Fruit fly (Drosophila melanogaster) whole organism, embryonic: ENCODE data around the gene Reg-2.
A peak's percentile ranks its signal among the peaks of the same experiment; 100 is the strongest.

Experiments
- Awh ChIP-seq: fragments of 200-800 bp; sonication (Bioruptor generic); IDR thresholded peaks from 2 replicates; pipeline ENCODE4, ENCODE4 v1.3.6; 2022; ENCODE audit warnings: missing biosample characterization, missing genetic modification characterization
- CG11398 ChIP-seq: fragments of 200-800 bp; sonication (Bioruptor generic); optimal IDR thresholded peaks from 2 replicates; lab custom pipeline; 2016; ENCODE audit warnings: missing biosample characterization, missing genetic modification characterization
- CG11696 ChIP-seq: fragments of 200-800 bp; sonication (Bioruptor generic); IDR thresholded peaks from 2 replicates; pipeline ENCODE4 v1.3.6; 2022; ENCODE audit warnings: missing biosample characterization, missing genetic modification characterization
- CG1233 ChIP-seq: fragments of 200-800 bp; sonication (Bioruptor generic); optimal IDR thresholded peaks from 4 replicates; lab custom pipeline; 2018; ENCODE audit warnings: missing biosample characterization, mild to moderate bottlenecking, missing genetic modification characterization
- CG13424 ChIP-seq: fragments of 200-800 bp; sonication (Bioruptor generic); optimal IDR thresholded peaks from 2 replicates; lab custom pipeline; 2019; ENCODE audit warnings: missing biosample characterization, mild to moderate bottlenecking, missing genetic modification characterization, moderate library complexity
- CG14050 ChIP-seq: fragments of 200-800 bp; sonication (Bioruptor generic); IDR thresholded peaks from 3 replicates; pipeline ENCODE4 v1.3.6; 2022; ENCODE audit warnings: missing biosample characterization, missing genetic modification characterization
- CG14667 ChIP-seq: fragments of 200-800 bp; sonication (Bioruptor generic); IDR thresholded peaks from 2 replicates; pipeline ENCODE4 v1.3.6; 2022; ENCODE audit warnings: missing biosample characterization, missing genetic modification characterization
- CG15073 ChIP-seq: fragments of 200-800 bp; sonication (Bioruptor generic); optimal IDR thresholded peaks from 2 replicates; lab custom pipeline; 2016; ENCODE audit warnings: missing biosample characterization, missing genetic modification characterization
- CG15696 ChIP-seq: fragments of 200-800 bp; sonication (Bioruptor generic); optimal IDR thresholded peaks from 2 replicates; lab custom pipeline; 2019; ENCODE audit warnings: missing biosample characterization, mild to moderate bottlenecking, missing genetic modification characterization, moderate library complexity
- CG16863 ChIP-seq: fragments of 200-800 bp; sonication (Bioruptor generic); optimal IDR thresholded peaks from 3 replicates; lab custom pipeline; 2016; ENCODE audit warnings: missing biosample characterization, missing genetic modification characterization
- CG17186 ChIP-seq: fragments of 200-800 bp; sonication (Bioruptor generic); optimal IDR thresholded peaks from 3 replicates; lab custom pipeline; 2017; ENCODE audit warnings: missing biosample characterization, missing genetic modification reagents, missing genetic modification characterization
- CG17328 ChIP-seq: fragments of 200-800 bp; sonication (Bioruptor generic); IDR thresholded peaks from 2 replicates; pipeline ENCODE4 v1.3.6; 2022; ENCODE audit warnings: missing biosample characterization, missing genetic modification characterization
- CG17361 ChIP-seq: fragments of 200-800 bp; sonication (Bioruptor generic); IDR thresholded peaks from 3 replicates; pipeline ENCODE4 v1.3.6; 2022; ENCODE audit warnings: missing biosample characterization, missing genetic modification characterization
- CG18764 ChIP-seq: fragments of 200-800 bp; sonication (Bioruptor generic); optimal IDR thresholded peaks from 3 replicates; lab custom pipeline; 2016; ENCODE audit warnings: missing biosample characterization, missing genetic modification characterization
- CG2712 ChIP-seq: fragments of 200-800 bp; optimal IDR thresholded peaks from 3 replicates; lab custom pipeline; 2019; ENCODE audit warnings: missing biosample characterization, mild to moderate bottlenecking, missing genetic modification characterization, moderate library complexity
- CG2889 ChIP-seq: fragments of 200-800 bp; sonication (Bioruptor generic); IDR thresholded peaks from 3 replicates; pipeline ENCODE4 v1.3.6; 2022; ENCODE audit warnings: missing biosample characterization, missing genetic modification characterization
- CG3838 ChIP-seq: fragments of 200-800 bp; sonication (Bioruptor generic); optimal IDR thresholded peaks from 3 replicates; lab custom pipeline; 2016; ENCODE audit warnings: missing biosample characterization, missing genetic modification characterization
- CG42726 ChIP-seq: fragments of 200-800 bp; sonication (Bioruptor generic); IDR thresholded peaks from 2 replicates; pipeline ENCODE4 v1.3.6; 2022; ENCODE audit warnings: missing biosample characterization, missing genetic modification characterization; ENCODE audit not compliant: partially characterized antibody
- CG4282 ChIP-seq: fragments of 200-800 bp; sonication (Bioruptor generic); optimal IDR thresholded peaks from 2 replicates; lab custom pipeline; 2016; ENCODE audit warnings: missing biosample characterization, missing genetic modification characterization
- CG4424 ChIP-seq: fragments of 200-800 bp; sonication (Bioruptor generic); optimal IDR thresholded peaks from 3 replicates; lab custom pipeline; 2016; ENCODE audit warnings: missing biosample characterization, missing genetic modification characterization
- CG4617 ChIP-seq: fragments of 200-800 bp; sonication (Bioruptor generic); optimal IDR thresholded peaks from 3 replicates; lab custom pipeline; 2016; ENCODE audit warnings: missing biosample characterization, missing genetic modification characterization, borderline replicate concordance
- CG6813 ChIP-seq: fragments of 200-800 bp; sonication (Bioruptor generic); optimal IDR thresholded peaks from 2 replicates; lab custom pipeline; 2017; ENCODE audit warnings: missing biosample characterization, missing genetic modification characterization, mild to moderate bottlenecking, moderate library complexity, missing genetic modification reagents
- CG7839 ChIP-seq: fragments of 200-800 bp; sonication (Bioruptor generic); optimal IDR thresholded peaks from 3 replicates; lab custom pipeline; 2018; ENCODE audit warnings: missing biosample characterization, mild to moderate bottlenecking, missing genetic modification characterization, moderate library complexity
- CG7963 ChIP-seq: fragments of 200-800 bp; sonication (Bioruptor generic); IDR thresholded peaks from 3 replicates; pipeline ENCODE4 v1.3.6; 2022; ENCODE audit warnings: missing biosample characterization, missing genetic modification characterization; ENCODE audit not compliant: partially characterized antibody
- CG8388 ChIP-seq: fragments of 200-800 bp; sonication (Bioruptor generic); optimal IDR thresholded peaks from 2 replicates; lab custom pipeline; 2019; ENCODE audit warnings: missing biosample characterization, mild to moderate bottlenecking, missing genetic modification characterization, moderate library complexity
- CG8924 ChIP-seq: fragments of 200-800 bp; optimal IDR thresholded peaks from 3 replicates; lab custom pipeline; 2019; ENCODE audit warnings: missing biosample characterization, mild to moderate bottlenecking, missing genetic modification characterization, moderate library complexity
- CTCF ChIP-seq: fragments of 200-800 bp; sonication (Bioruptor generic); optimal IDR thresholded peaks from 2 replicates; lab custom pipeline; 2017; ENCODE audit warnings: missing biosample characterization, mild to moderate bottlenecking, missing genetic modification characterization, moderate library complexity
- Dref ChIP-seq: fragments of 200-800 bp; sonication (Bioruptor generic); IDR thresholded peaks from 2 replicates; pipeline ENCODE4 v1.3.6; 2022; ENCODE audit warnings: missing biosample characterization, missing genetic modification characterization
- HHEX ChIP-seq: fragments of 200-800 bp; sonication (Bioruptor generic); optimal IDR thresholded peaks from 3 replicates; lab custom pipeline; 2017; ENCODE audit warnings: missing biosample characterization, mild to moderate bottlenecking, missing genetic modification characterization, missing genetic modification reagents
- HmgZ ChIP-seq: fragments of 200-800 bp; sonication (Bioruptor generic); optimal IDR thresholded peaks from 2 replicates; lab custom pipeline; 2018; ENCODE audit warnings: missing biosample characterization, mild to moderate bottlenecking, missing genetic modification characterization
- Oaz ChIP-seq: fragments of 200-800 bp; sonication (Bioruptor generic); IDR thresholded peaks from 2 replicates; pipeline ENCODE4 v1.3.6; 2022; ENCODE audit warnings: missing biosample characterization, missing genetic modification characterization
- Oli ChIP-seq: fragments of 200-800 bp; sonication (Bioruptor generic); optimal IDR thresholded peaks from 2 replicates; lab custom pipeline; 2018; ENCODE audit warnings: missing biosample characterization, mild to moderate bottlenecking, missing genetic modification characterization, moderate library complexity
- Poxn ChIP-seq: fragments of 200-800 bp; sonication (Bioruptor generic); IDR thresholded peaks from 2 replicates; pipeline ENCODE4 v1.3.6; 2022; ENCODE audit warnings: missing biosample characterization, missing genetic modification characterization
- Ptx1 ChIP-seq: fragments of 200-800 bp; sonication (Bioruptor generic); IDR thresholded peaks from 2 replicates; pipeline ENCODE4 v1.3.6; 2022; ENCODE audit warnings: missing biosample characterization, missing genetic modification characterization
- TFAM ChIP-seq: fragments of 200-800 bp; sonication (Bioruptor generic); optimal IDR thresholded peaks from 2 replicates; lab custom pipeline; 2017; ENCODE audit warnings: missing biosample characterization, missing genetic modification characterization, inconsistent platforms
- eyg ChIP-seq: fragments of 200-800 bp; sonication (Bioruptor generic); optimal IDR thresholded peaks from 3 replicates; lab custom pipeline; 2016; ENCODE audit warnings: missing biosample characterization, missing genetic modification characterization
- fd3F ChIP-seq: fragments of 200-800 bp; sonication (Bioruptor generic); optimal IDR thresholded peaks from 2 replicates; lab custom pipeline; 2018; ENCODE audit warnings: missing biosample characterization, mild to moderate bottlenecking, missing genetic modification characterization, moderate library complexity
- inv ChIP-seq: fragments of 200-800 bp; sonication (Bioruptor generic); IDR thresholded peaks from 2 replicates; pipeline ENCODE4 v1.3.6; 2022; ENCODE audit warnings: missing biosample characterization, missing genetic modification characterization; ENCODE audit not compliant: partially characterized antibody
- lmd ChIP-seq: fragments of 200-800 bp; sonication (Bioruptor generic); IDR thresholded peaks from 2 replicates; pipeline ENCODE4 v1.3.6; 2022; ENCODE audit warnings: missing biosample characterization, missing genetic modification characterization
- mld ChIP-seq: fragments of 200-800 bp; sonication (Bioruptor generic); IDR thresholded peaks from 3 replicates; pipeline ENCODE4 v1.3.6; 2022; ENCODE audit warnings: missing biosample characterization, missing genetic modification characterization; ENCODE audit not compliant: partially characterized antibody
- nau ChIP-seq: fragments of 200-800 bp; sonication (Bioruptor generic); optimal IDR thresholded peaks from 3 replicates; lab custom pipeline; 2017; ENCODE audit warnings: missing biosample characterization, mild to moderate bottlenecking, missing genetic modification characterization, missing genetic modification reagents
- pan ChIP-seq, 4 experiments: fragments of >200 bp in 3 of 4; fragments of 200-800 bp in 1 of 4; sonication (Bioruptor generic) in 1 of 4; optimal IDR thresholded peaks in 3 of 4; IDR thresholded peaks in 1 of 4; 2 replicates each; pipeline versions ENCODE4 v1.3.6 to Lab custom; 2017 to 2022; ENCODE audit warnings: missing biosample characterization in 2 of 4, missing genetic modification characterization in 2 of 4, mixed read lengths in 1 of 4
- pzg ChIP-seq: fragments of 200-800 bp; sonication (Bioruptor generic); optimal IDR thresholded peaks from 3 replicates; lab custom pipeline; 2018; ENCODE audit warnings: missing biosample characterization, mild to moderate bottlenecking, missing genetic modification characterization, moderate library complexity
- ranshi ChIP-seq: fragments of 200-800 bp; sonication (Bioruptor generic); IDR thresholded peaks from 2 replicates; pipeline ENCODE4 v1.3.6; 2022; ENCODE audit warnings: missing biosample characterization, missing genetic modification characterization
- rib ChIP-seq: fragments of 200-800 bp; sonication (Bioruptor generic); IDR thresholded peaks from 2 replicates; pipeline ENCODE4 v1.3.6; 2022; ENCODE audit warnings: missing biosample characterization, missing genetic modification characterization
- tgo ChIP-seq: fragments of 200-800 bp; sonication (Bioruptor generic); IDR thresholded peaks from 3 replicates; pipeline ENCODE4 v1.3.6; 2022; ENCODE audit warnings: missing biosample characterization, missing genetic modification characterization
- tll ChIP-seq, 2 experiments: fragments of 200-800 bp in 1 of 2; fragments of >200 bp in 1 of 2; sonication (Bioruptor generic) in 1 of 2; optimal IDR thresholded peaks; 2 replicates each; lab custom pipeline; 2017 to 2019; ENCODE audit warnings: missing biosample characterization in 2 of 2, missing genetic modification characterization in 2 of 2, mild to moderate bottlenecking in 1 of 2, moderate library complexity in 1 of 2
- tx ChIP-seq: fragments of 200-800 bp; sonication (Bioruptor generic); optimal IDR thresholded peaks from 2 replicates; lab custom pipeline; 2016; ENCODE audit warnings: missing biosample characterization, missing genetic modification characterization
- vnd ChIP-seq: fragments of 200-800 bp; sonication (Bioruptor generic); IDR thresholded peaks from 3 replicates; pipeline ENCODE4 v1.3.6; 2022; ENCODE audit warnings: missing biosample characterization, missing genetic modification characterization; ENCODE audit not compliant: partially characterized antibody

Reg-2 gene

DNA sequence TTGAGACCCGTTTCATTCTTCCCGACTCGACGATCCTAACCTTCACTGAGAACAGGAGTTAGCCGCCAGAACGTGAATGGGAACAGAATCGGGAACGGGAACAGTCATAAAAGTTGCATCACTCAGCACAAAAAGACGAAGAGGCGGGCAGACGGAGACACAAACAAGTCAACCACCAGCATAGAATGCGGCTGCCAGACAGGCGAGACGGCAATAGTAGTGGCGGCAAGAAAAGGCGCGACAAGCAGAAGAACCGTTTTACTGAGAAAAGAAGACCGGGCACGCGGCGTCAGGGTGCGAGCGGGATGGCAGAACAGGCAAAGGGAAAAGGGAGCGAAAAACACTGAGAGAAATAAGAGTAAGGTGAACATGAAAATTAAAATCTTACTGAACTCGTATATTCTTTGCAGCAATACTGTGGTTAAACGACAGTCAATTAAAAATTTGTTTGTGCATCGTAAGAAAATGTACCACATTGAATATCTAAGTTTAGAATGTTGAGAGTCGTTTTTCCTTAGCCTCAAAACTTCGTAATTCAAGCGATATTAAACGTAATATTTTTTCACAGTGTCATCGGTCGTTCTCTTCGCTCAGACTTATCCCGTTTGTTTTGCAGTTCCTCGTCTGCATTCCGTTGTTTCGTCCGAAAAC, 34.1 kb upstream of the Reg-2 start (continued):
- TF ChIP-seq CG17361 (GFP tag; lab: Robert Waterston, UW) (peak; percentile 86), pan (optimal IDR thresholded peaks at IDR 0.05; lab: Kevin White, UChicago) (no peak), pan (GFP tag; optimal IDR thresholded peaks at IDR 0.05 in 1 of 2, IDR thresholded peaks at IDR 0.05 in 1 of 2) (peak in 1 of 2 experiments; percentile 77), CG7963 (GFP tag; lab: Robert Waterston, UW) (no peak), pzg (no peak), CG15073 (GFP tag; lab: Kevin White, UChicago) (peak; percentile 44), CG17186 (GFP tag; lab: Kevin White, UChicago) (peak; percentile 31), CG18764 (GFP tag; lab: Kevin White, UChicago) (peak; percentile 64), Awh (peak; percentile 61; the same call in 1 of the 2 replicates), rib (GFP tag; lab: Robert Waterston, UW) (peak; percentile 62), Poxn (no peak), CG11696 (peak; percentile 47), CG4424 (GFP tag; lab: Kevin White, UChicago) (peak; percentile 91), CG3838 (GFP tag; lab: Kevin White, UChicago) (no peak), lmd (peak; percentile 79), TFAM (peak; percentile 76), CG11398 (peak; percentile 70), CG4282 (GFP tag; lab: Kevin White, UChicago) (no peak), CG17328 (GFP tag; lab: Robert Waterston, UW) (peak; percentile 77), CG8388 (peak; percentile 84), fd3F (GFP tag; lab: Kevin White, UChicago) (peak; percentile 31), CG6813 (peak; percentile 81), CG16863 (GFP tag; lab: Kevin White, UChicago) (peak; percentile 88), CG7839 (tag; lab: Kevin White, UChicago) (peak; percentile 85), eyg (peak; percentile 68), CG1233 (GFP tag; lab: Kevin White, UChicago) (peak; percentile 88), CG13424 (peak; percentile 86), CG8924 (tag; lab: Kevin White, UChicago) (peak; percentile 88), inv (GFP tag; lab: Robert Waterston, UW) (no peak), vnd (GFP tag; lab: Robert Waterston, UW) (no peak), tgo (GFP tag; lab: Robert Waterston, UW) (peak; percentile 71; the same call in 2 of the 3 replicates), ranshi (peak; percentile 72), Dref (GFP tag; lab: Robert Waterston, UW) (no peak), mld (GFP tag; lab: Robert Waterston, UW) (no peak), Oli (tag; lab: Kevin White, UChicago) (peak; percentile 85), CG2889 (GFP tag; lab: Robert Waterston, UW) (peak; percentile 67; the same call in 2 of the 3 replicates), HmgZ (tag; lab: Kevin White, UChicago) (peak; percentile 51), CTCF (GFP tag; lab: Kevin White, UChicago) (peak; percentile 33), HHEX (GFP tag; lab: Kevin White, UChicago) (peak; percentile 81), Oaz (GFP tag; lab: Robert Waterston, UW) (no peak), CG14667 (GFP tag; lab: Robert Waterston, UW) (peak; percentile 31; the same call in 1 of the 2 replicates), CG15696 (tag; lab: Kevin White, UChicago) (peak; percentile 96), tx (GFP tag; lab: Kevin White, UChicago) (peak; percentile 67), CG14050 (GFP tag; lab: Robert Waterston, UW) (no peak; the same call in 2 of the 3 replicates), nau (GFP tag; lab: Kevin White, UChicago) (peak; percentile 50), CG42726 (GFP tag; lab: Robert Waterston, UW) (no peak), Ptx1 (peak; percentile 83), tll (GFP tag; optimal IDR thresholded peaks at IDR 0.05; lab: Kevin White, UChicago) (peak; percentile 76 to 87), CG4617 (GFP tag; lab: Kevin White, UChicago) (peak; percentile 40), CG2712 (tag; lab: Kevin White, UChicago) (peak; percentile 92)
